Fruit fly (Drosophila melanogaster) whole organism, wandering third instar larva: ENCODE measurements around the gene CG43448.

Experiments
- Abd-B ChIP-seq: fragments of >200 bp; optimal IDR thresholded peaks from 2 replicates; lab custom pipeline; 2017; ENCODE audit warnings: missing biosample characterization, missing genetic modification characterization
- CG32264 ChIP-seq: fragments of 200-800 bp; sonication (Bioruptor generic); optimal IDR thresholded peaks from 2 replicates; lab custom pipeline; 2016; ENCODE audit warnings: missing biosample characterization, missing genetic modification characterization
- CG9705 ChIP-seq: fragments of 200-800 bp; sonication (Bioruptor generic); optimal IDR thresholded peaks from 2 replicates; lab custom pipeline; 2018; ENCODE audit warnings: missing biosample characterization, mild to moderate bottlenecking, missing genetic modification characterization
- CrebA ChIP-seq: fragments of 200-800 bp; sonication (Bioruptor generic); optimal IDR thresholded peaks from 2 replicates; lab custom pipeline; 2016; ENCODE audit warnings: missing biosample characterization, mild to moderate bottlenecking, missing genetic modification characterization, borderline replicate concordance
- Dfd ChIP-seq: fragments of >200 bp; optimal IDR thresholded peaks from 2 replicates; lab custom pipeline; 2017; ENCODE audit warnings: missing biosample characterization, missing genetic modification characterization
- Dif ChIP-seq: fragments of 200-275, 200-300 bp; sonication (Bioruptor generic); optimal IDR thresholded peaks from 2 replicates; lab custom pipeline; 2018; ENCODE audit warnings: missing biosample characterization, missing genetic modification characterization; ENCODE audit not compliant: partially characterized antibody
- GATAd ChIP-seq: sonication (Bioruptor generic); optimal IDR thresholded peaks from 2 replicates; lab custom pipeline; 2016; ENCODE audit warnings: missing biosample characterization, missing genetic modification characterization
- HLH106 ChIP-seq: fragments of 200-800 bp; optimal IDR thresholded peaks from 3 replicates; lab custom pipeline; 2019; ENCODE audit warnings: missing biosample characterization, mild to moderate bottlenecking, missing genetic modification characterization, moderate library complexity
- Hnf4 ChIP-seq: fragments of 200-800 bp; sonication (Bioruptor generic); optimal IDR thresholded peaks from 2 replicates; lab custom pipeline; 2016; ENCODE audit warnings: missing biosample characterization, mild to moderate bottlenecking, missing genetic modification characterization
- Hr78 ChIP-seq: fragments of >200 bp; optimal IDR thresholded peaks from 2 replicates; lab custom pipeline; 2017; ENCODE audit warnings: missing biosample characterization, missing genetic modification characterization
- Hr83 ChIP-seq: fragments of 200-300 bp; sonication (Bioruptor generic); optimal IDR thresholded peaks from 2 replicates; lab custom pipeline; 2016; ENCODE audit warnings: missing biosample characterization, mild to moderate bottlenecking, missing genetic modification characterization, moderate library complexity; ENCODE audit not compliant: poor library complexity, severe bottlenecking
- Jra ChIP-seq: sonication (Bioruptor generic); optimal IDR thresholded peaks from 2 replicates; lab custom pipeline; 2016; ENCODE audit warnings: missing biosample characterization, missing genetic modification characterization
- Mio ChIP-seq: sonication (Bioruptor generic); optimal IDR thresholded peaks from 2 replicates; lab custom pipeline; 2016; ENCODE audit warnings: missing biosample characterization, missing genetic modification characterization
- Myc ChIP-seq: fragments of >200 bp; optimal IDR thresholded peaks from 2 replicates; lab custom pipeline; 2017
- N ChIP-seq: fragments of >200 bp; optimal IDR thresholded peaks from 2 replicates; lab custom pipeline; 2018; ENCODE audit warnings: missing biosample characterization, missing external identifiers, missing genetic modification characterization
- OdsH ChIP-seq: fragments of 200-800 bp; sonication (Bioruptor generic); optimal IDR thresholded peaks from 2 replicates; lab custom pipeline; 2016; ENCODE audit warnings: missing biosample characterization, mild to moderate bottlenecking, missing genetic modification characterization
- Rel ChIP-seq, 2 experiments: fragments of 200-800 bp; sonication (Bioruptor generic) in 1 of 2; optimal IDR thresholded peaks; 2 replicates in 1 of 2; 3 replicates in 1 of 2; lab custom pipeline; 2016 to 2019; ENCODE audit warnings: mild to moderate bottlenecking in 2 of 2, missing biosample characterization in 2 of 2, missing genetic modification characterization in 2 of 2, moderate library complexity in 1 of 2
- Sp1 ChIP-seq: fragments of 200-800 bp; sonication (Bioruptor generic); optimal IDR thresholded peaks from 3 replicates; lab custom pipeline; 2019; ENCODE audit warnings: missing biosample characterization, mild to moderate bottlenecking, missing genetic modification characterization, moderate library complexity
- Vsx2 ChIP-seq: fragments of 200-300, 225-300 bp; sonication (Bioruptor generic); optimal IDR thresholded peaks from 2 replicates; lab custom pipeline; 2018; ENCODE audit warnings: missing biosample characterization, missing genetic modification characterization; ENCODE audit not compliant: partially characterized antibody
- brk ChIP-seq: fragments of 200-800 bp; sonication (Bioruptor generic); optimal IDR thresholded peaks from 2 replicates; lab custom pipeline; 2016; ENCODE audit warnings: missing biosample characterization, mild to moderate bottlenecking, missing genetic modification characterization
- dl ChIP-seq, 2 experiments: fragments of 175-275, 200-275 bp in 1 of 2; fragments of 200-275 bp in 1 of 2; sonication (Bioruptor generic); optimal IDR thresholded peaks; lab custom pipeline; 2018; ENCODE audit warnings: mild to moderate bottlenecking in 2 of 2, missing biosample characterization in 2 of 2, missing genetic modification characterization in 2 of 2, moderate library complexity in 2 of 2; ENCODE audit not compliant: partially characterized antibody in 2 of 2, insufficient read depth in 1 of 2
- dsf ChIP-seq: sonication (Bioruptor generic); optimal IDR thresholded peaks from 2 replicates; lab custom pipeline; 2016; ENCODE audit warnings: missing biosample characterization, missing genetic modification characterization, borderline replicate concordance
- ey ChIP-seq: fragments of 200-800 bp; sonication (Bioruptor generic); optimal IDR thresholded peaks from 2 replicates; lab custom pipeline; 2016; ENCODE audit warnings: missing biosample characterization, missing genetic modification characterization
- foxo ChIP-seq, 2 experiments: fragments of 200-800 bp; sonication (Bioruptor generic); optimal IDR thresholded peaks; 2 replicates in 1 of 2; 3 replicates in 1 of 2; lab custom pipeline; 2016 to 2017; ENCODE audit warnings: missing biosample characterization in 2 of 2, missing genetic modification characterization in 2 of 2
- fru ChIP-seq: fragments of 200-800 bp; sonication (Bioruptor generic); optimal IDR thresholded peaks from 3 replicates; lab custom pipeline; 2016; ENCODE audit warnings: missing biosample characterization, mild to moderate bottlenecking, missing genetic modification characterization
- h ChIP-seq: fragments of 200-800 bp; sonication (Bioruptor generic); optimal IDR thresholded peaks from 3 replicates; lab custom pipeline; 2016; ENCODE audit warnings: missing biosample characterization, mild to moderate bottlenecking, missing genetic modification characterization
- jim ChIP-seq: fragments of 175-275, 200-325 bp; sonication (Bioruptor generic); optimal IDR thresholded peaks from 2 replicates; lab custom pipeline; 2016; ENCODE audit warnings: missing biosample characterization, mild to moderate bottlenecking, missing genetic modification characterization
- lola ChIP-seq: fragments of >200 bp; optimal IDR thresholded peaks from 2 replicates; lab custom pipeline; 2017; ENCODE audit warnings: missing biosample characterization, missing genetic modification characterization
- rgr ChIP-seq: fragments of 200-800 bp; sonication (Bioruptor generic); optimal IDR thresholded peaks from 3 replicates; lab custom pipeline; 2016; ENCODE audit warnings: missing biosample characterization, mild to moderate bottlenecking, missing genetic modification characterization
- sage ChIP-seq: fragments of 200-800 bp; sonication (Bioruptor generic); optimal IDR thresholded peaks from 2 replicates; lab custom pipeline; 2016; ENCODE audit warnings: missing biosample characterization, mild to moderate bottlenecking, missing genetic modification characterization
- tai ChIP-seq: sonication (Bioruptor generic); optimal IDR thresholded peaks from 2 replicates; lab custom pipeline; 2016; ENCODE audit warnings: missing biosample characterization, missing genetic modification characterization
- usp ChIP-seq: fragments of >200 bp; optimal IDR thresholded peaks from 2 replicates; lab custom pipeline; 2017; ENCODE audit warnings: missing biosample characterization, missing genetic modification characterization
- woc ChIP-seq: sonication (Bioruptor generic); optimal IDR thresholded peaks from 2 replicates; lab custom pipeline; 2016; ENCODE audit warnings: missing biosample characterization, mild to moderate bottlenecking, missing genetic modification characterization

The CG43448 gene

dm6 chr3R:30252882-30253281, 15.3 kb upstream of the CG43448 start, which contains the start of gene CG18404:
CG18404 (plus strand) TSS chr3R:30253182.
- TF ChIP-seq Myc = no peak
- no peak for TF ChIP-seq Abd-B (GFP tag; lab: Kevin White, UChicago)
- no peak for TF ChIP-seq woc (GFP tag; lab: Kevin White, UChicago)
- TF ChIP-seq Hr83 (GFP tag; lab: Kevin White, UChicago) = no peak
- TF ChIP-seq h (GFP tag; lab: Kevin White, UChicago) = no peak
- TF ChIP-seq Dfd (GFP tag; lab: Kevin White, UChicago) = no peak
- TF ChIP-seq Jra (GFP tag; lab: Kevin White, UChicago) = no peak
- TF ChIP-seq Mio (GFP tag; lab: Kevin White, UChicago) = no peak
- no peak for TF ChIP-seq brk (GFP tag; lab: Kevin White, UChicago)
- TF ChIP-seq, all 38 proteins: peak for 0

- TF ChIP-seq CrebA (GFP tag; lab: Kevin White, UChicago) (no peak), Jra (GFP tag; lab: Kevin White, UChicago) (no peak), Sp1 (no peak), Rel (GFP tag; optimal IDR thresholded peaks at IDR 0.05; lab: Kevin White, UChicago) (no peak), Rel (tag; optimal IDR thresholded peaks at IDR 0.05; lab: Kevin White, UChicago) (no peak), fru (GFP tag; lab: Kevin White, UChicago) (no peak), brk (GFP tag; lab: Kevin White, UChicago) (no peak), HLH106 (tag; lab: Kevin White, UChicago) (no peak), lola (GFP tag; lab: Kevin White, UChicago) (no peak), Hnf4 (GFP tag; lab: Kevin White, UChicago) (no peak), ey (GFP tag; lab: Kevin White, UChicago) (no peak), jim (GFP tag; lab: Kevin White, UChicago) (no peak), dl (GFP tag; optimal IDR thresholded peaks at IDR 0.05; lab: Kevin White, UChicago; ENCODE audit: insufficient read depth in 1 of 2, partially characterized antibody in 2 of 2) (no peak)
- TF ChIP-seq, all 38 proteins: peak for 0
Measured at dm6 chr3R:30252317-30252716, 14.8 kb upstream of the CG43448 start.

dm6 chr3R:30250496-30250978, 13.0 kb upstream of the CG43448 start, which contains the start of gene CG9682:
CG9682 (plus strand) TSS chr3R:30250928.
- TF ChIP-seq Hr78 (GFP tag; lab: Kevin White, UChicago) = no peak
- TF ChIP-seq ey (GFP tag; lab: Kevin White, UChicago) = no peak
- no peak for TF ChIP-seq dl (GFP tag; optimal IDR thresholded peaks at IDR 0.05; lab: Kevin White, UChicago; ENCODE audit: insufficient read depth in 1 of 2, partially characterized antibody in 2 of 2)
- no peak for TF ChIP-seq Dif (GFP tag; lab: Kevin White, UChicago)
- TF ChIP-seq Dfd (GFP tag; lab: Kevin White, UChicago) = no peak
- TF ChIP-seq GATAd (GFP tag; lab: Kevin White, UChicago) = no peak
- TF ChIP-seq CG9705 = no peak
- TF ChIP-seq Hr83 (GFP tag; lab: Kevin White, UChicago) = no peak
- TF ChIP-seq OdsH = no peak
- TF ChIP-seq usp (GFP tag; lab: Kevin White, UChicago) = no peak
- TF ChIP-seq fru (GFP tag; lab: Kevin White, UChicago) = no peak
- no peak for TF ChIP-seq Hnf4 (GFP tag; lab: Kevin White, UChicago)
- TF ChIP-seq Vsx2 (GFP tag; lab: Kevin White, UChicago) = no peak
- no peak for TF ChIP-seq HLH106 (tag; lab: Kevin White, UChicago)
- TF ChIP-seq Sp1 = no peak
- TF ChIP-seq Myc = no peak
- TF ChIP-seq CG32264 (GFP tag; lab: Kevin White, UChicago) = no peak
- TF ChIP-seq sage = no peak

dm6 chr3R:30249283-30249682, 11.7 kb upstream of the CG43448 start, which contains the start of gene CG34299:
CG34299 (plus strand) TSS chr3R:30249583.
- TF ChIP-seq Jra (GFP tag; lab: Kevin White, UChicago) (no peak), foxo (GFP tag; optimal IDR thresholded peaks at IDR 0.05; lab: Kevin White, UChicago) (no peak), HLH106 (tag; lab: Kevin White, UChicago) (no peak), h (GFP tag; lab: Kevin White, UChicago) (no peak), Dif (GFP tag; lab: Kevin White, UChicago) (no peak), dsf (GFP tag; lab: Kevin White, UChicago) (no peak), rgr (GFP tag; lab: Kevin White, UChicago) (no peak), N (GFP tag; lab: Kevin White, UChicago) (no peak), Dfd (GFP tag; lab: Kevin White, UChicago) (no peak), Hr83 (GFP tag; lab: Kevin White, UChicago) (no peak), tai (GFP tag; lab: Kevin White, UChicago) (no peak)
